Fruit fly (Drosophila melanogaster) whole organism, wandering third instar larva: ENCODE measurements around the gene CG18563.

Source experiments
- Abd-B ChIP-seq: fragments of >200 bp; optimal IDR thresholded peaks from 2 replicates; lab custom pipeline; 2017; ENCODE audit warnings: missing biosample characterization, missing genetic modification characterization
- CG32264 ChIP-seq: fragments of 200-800 bp; sonication (Bioruptor generic); optimal IDR thresholded peaks from 2 replicates; lab custom pipeline; 2016; ENCODE audit warnings: missing biosample characterization, missing genetic modification characterization
- CG9705 ChIP-seq: fragments of 200-800 bp; sonication (Bioruptor generic); optimal IDR thresholded peaks from 2 replicates; lab custom pipeline; 2018; ENCODE audit warnings: missing biosample characterization, mild to moderate bottlenecking, missing genetic modification characterization
- CrebA ChIP-seq: fragments of 200-800 bp; sonication (Bioruptor generic); optimal IDR thresholded peaks from 2 replicates; lab custom pipeline; 2016; ENCODE audit warnings: missing biosample characterization, mild to moderate bottlenecking, missing genetic modification characterization, borderline replicate concordance
- Dfd ChIP-seq: fragments of >200 bp; optimal IDR thresholded peaks from 2 replicates; lab custom pipeline; 2017; ENCODE audit warnings: missing biosample characterization, missing genetic modification characterization
- Dif ChIP-seq: fragments of 200-275, 200-300 bp; sonication (Bioruptor generic); optimal IDR thresholded peaks from 2 replicates; lab custom pipeline; 2018; ENCODE audit warnings: missing biosample characterization, missing genetic modification characterization; ENCODE audit not compliant: partially characterized antibody
- GATAd ChIP-seq: sonication (Bioruptor generic); optimal IDR thresholded peaks from 2 replicates; lab custom pipeline; 2016; ENCODE audit warnings: missing biosample characterization, missing genetic modification characterization
- HLH106 ChIP-seq: fragments of 200-800 bp; optimal IDR thresholded peaks from 3 replicates; lab custom pipeline; 2019; ENCODE audit warnings: missing biosample characterization, mild to moderate bottlenecking, missing genetic modification characterization, moderate library complexity
- Hnf4 ChIP-seq: fragments of 200-800 bp; sonication (Bioruptor generic); optimal IDR thresholded peaks from 2 replicates; lab custom pipeline; 2016; ENCODE audit warnings: missing biosample characterization, mild to moderate bottlenecking, missing genetic modification characterization
- Hr78 ChIP-seq: fragments of >200 bp; optimal IDR thresholded peaks from 2 replicates; lab custom pipeline; 2017; ENCODE audit warnings: missing biosample characterization, missing genetic modification characterization
- Hr83 ChIP-seq: fragments of 200-300 bp; sonication (Bioruptor generic); optimal IDR thresholded peaks from 2 replicates; lab custom pipeline; 2016; ENCODE audit warnings: missing biosample characterization, mild to moderate bottlenecking, missing genetic modification characterization, moderate library complexity; ENCODE audit not compliant: poor library complexity, severe bottlenecking
- Jra ChIP-seq: sonication (Bioruptor generic); optimal IDR thresholded peaks from 2 replicates; lab custom pipeline; 2016; ENCODE audit warnings: missing biosample characterization, missing genetic modification characterization
- Mio ChIP-seq: sonication (Bioruptor generic); optimal IDR thresholded peaks from 2 replicates; lab custom pipeline; 2016; ENCODE audit warnings: missing biosample characterization, missing genetic modification characterization
- Myc ChIP-seq: fragments of >200 bp; optimal IDR thresholded peaks from 2 replicates; lab custom pipeline; 2017
- N ChIP-seq: fragments of >200 bp; optimal IDR thresholded peaks from 2 replicates; lab custom pipeline; 2018; ENCODE audit warnings: missing biosample characterization, missing external identifiers, missing genetic modification characterization
- OdsH ChIP-seq: fragments of 200-800 bp; sonication (Bioruptor generic); optimal IDR thresholded peaks from 2 replicates; lab custom pipeline; 2016; ENCODE audit warnings: missing biosample characterization, mild to moderate bottlenecking, missing genetic modification characterization
- Rel ChIP-seq, 2 experiments: fragments of 200-800 bp; sonication (Bioruptor generic) in 1 of 2; optimal IDR thresholded peaks; 2 replicates in 1 of 2; 3 replicates in 1 of 2; lab custom pipeline; 2016 to 2019; ENCODE audit warnings: mild to moderate bottlenecking in 2 of 2, missing biosample characterization in 2 of 2, missing genetic modification characterization in 2 of 2, moderate library complexity in 1 of 2
- Sp1 ChIP-seq: fragments of 200-800 bp; sonication (Bioruptor generic); optimal IDR thresholded peaks from 3 replicates; lab custom pipeline; 2019; ENCODE audit warnings: missing biosample characterization, mild to moderate bottlenecking, missing genetic modification characterization, moderate library complexity
- Vsx2 ChIP-seq: fragments of 200-300, 225-300 bp; sonication (Bioruptor generic); optimal IDR thresholded peaks from 2 replicates; lab custom pipeline; 2018; ENCODE audit warnings: missing biosample characterization, missing genetic modification characterization; ENCODE audit not compliant: partially characterized antibody
- br ChIP-seq: fragments of 200-800 bp; sonication (Bioruptor generic); optimal IDR thresholded peaks from 2 replicates; lab custom pipeline; 2016; ENCODE audit warnings: missing biosample characterization, missing genetic modification characterization
- brk ChIP-seq: fragments of 200-800 bp; sonication (Bioruptor generic); optimal IDR thresholded peaks from 2 replicates; lab custom pipeline; 2016; ENCODE audit warnings: missing biosample characterization, mild to moderate bottlenecking, missing genetic modification characterization
- dl ChIP-seq, 2 experiments: fragments of 175-275, 200-275 bp in 1 of 2; fragments of 200-275 bp in 1 of 2; sonication (Bioruptor generic); optimal IDR thresholded peaks; lab custom pipeline; 2018; ENCODE audit warnings: mild to moderate bottlenecking in 2 of 2, missing biosample characterization in 2 of 2, missing genetic modification characterization in 2 of 2, moderate library complexity in 2 of 2; ENCODE audit not compliant: partially characterized antibody in 2 of 2, insufficient read depth in 1 of 2
- dmrt93B ChIP-seq: fragments of 200-800 bp; sonication (Bioruptor generic); optimal IDR thresholded peaks from 2 replicates; lab custom pipeline; 2018; ENCODE audit warnings: missing biosample characterization, mild to moderate bottlenecking, missing genetic modification characterization
- dsf ChIP-seq: sonication (Bioruptor generic); optimal IDR thresholded peaks from 2 replicates; lab custom pipeline; 2016; ENCODE audit warnings: missing biosample characterization, missing genetic modification characterization, borderline replicate concordance
- ey ChIP-seq: fragments of 200-800 bp; sonication (Bioruptor generic); optimal IDR thresholded peaks from 2 replicates; lab custom pipeline; 2016; ENCODE audit warnings: missing biosample characterization, missing genetic modification characterization
- foxo ChIP-seq, 2 experiments: fragments of 200-800 bp; sonication (Bioruptor generic); optimal IDR thresholded peaks; 2 replicates in 1 of 2; 3 replicates in 1 of 2; lab custom pipeline; 2016 to 2017; ENCODE audit warnings: missing biosample characterization in 2 of 2, missing genetic modification characterization in 2 of 2
- fru ChIP-seq: fragments of 200-800 bp; sonication (Bioruptor generic); optimal IDR thresholded peaks from 3 replicates; lab custom pipeline; 2016; ENCODE audit warnings: missing biosample characterization, mild to moderate bottlenecking, missing genetic modification characterization
- h ChIP-seq: fragments of 200-800 bp; sonication (Bioruptor generic); optimal IDR thresholded peaks from 3 replicates; lab custom pipeline; 2016; ENCODE audit warnings: missing biosample characterization, mild to moderate bottlenecking, missing genetic modification characterization
- jim ChIP-seq: fragments of 175-275, 200-325 bp; sonication (Bioruptor generic); optimal IDR thresholded peaks from 2 replicates; lab custom pipeline; 2016; ENCODE audit warnings: missing biosample characterization, mild to moderate bottlenecking, missing genetic modification characterization
- lola ChIP-seq: fragments of >200 bp; optimal IDR thresholded peaks from 2 replicates; lab custom pipeline; 2017; ENCODE audit warnings: missing biosample characterization, missing genetic modification characterization
- pan ChIP-seq: fragments of >200 bp; optimal IDR thresholded peaks from 2 replicates; lab custom pipeline; 2017
- psq ChIP-seq: fragments of 200-800 bp; sonication (Bioruptor generic); optimal IDR thresholded peaks from 3 replicates; lab custom pipeline; 2017; ENCODE audit warnings: missing biosample characterization, mild to moderate bottlenecking, missing genetic modification characterization, moderate library complexity
- rgr ChIP-seq: fragments of 200-800 bp; sonication (Bioruptor generic); optimal IDR thresholded peaks from 3 replicates; lab custom pipeline; 2016; ENCODE audit warnings: missing biosample characterization, mild to moderate bottlenecking, missing genetic modification characterization
- sage ChIP-seq: fragments of 200-800 bp; sonication (Bioruptor generic); optimal IDR thresholded peaks from 2 replicates; lab custom pipeline; 2016; ENCODE audit warnings: missing biosample characterization, mild to moderate bottlenecking, missing genetic modification characterization
- sv ChIP-seq: fragments of 200-800 bp; sonication (Bioruptor generic); optimal IDR thresholded peaks from 3 replicates; lab custom pipeline; 2016; ENCODE audit warnings: missing biosample characterization, missing genetic modification characterization
- tai ChIP-seq: sonication (Bioruptor generic); optimal IDR thresholded peaks from 2 replicates; lab custom pipeline; 2016; ENCODE audit warnings: missing biosample characterization, missing genetic modification characterization
- usp ChIP-seq: fragments of >200 bp; optimal IDR thresholded peaks from 2 replicates; lab custom pipeline; 2017; ENCODE audit warnings: missing biosample characterization, missing genetic modification characterization
- woc ChIP-seq: sonication (Bioruptor generic); optimal IDR thresholded peaks from 2 replicates; lab custom pipeline; 2016; ENCODE audit warnings: missing biosample characterization, mild to moderate bottlenecking, missing genetic modification characterization

Gene CG18563

DNA sequence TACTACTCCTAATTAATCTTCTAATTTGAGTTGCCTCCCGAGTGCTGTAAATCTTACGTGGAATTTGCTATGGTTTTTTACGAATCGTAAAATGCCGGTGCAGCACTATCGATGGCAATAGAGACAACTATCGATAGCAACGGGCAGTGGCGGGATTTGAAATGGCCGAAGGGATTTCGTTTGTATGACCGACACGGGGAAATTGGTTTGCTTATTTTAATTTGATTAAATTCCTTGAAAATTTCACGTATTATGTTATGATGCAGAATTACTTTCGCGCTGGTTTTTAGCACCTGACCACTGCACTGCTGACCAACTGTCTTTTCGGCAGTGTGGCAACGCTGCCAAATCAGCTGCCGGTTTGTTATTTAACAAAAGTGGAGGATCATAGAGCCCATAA, 26.3 kb upstream of the CG18563 start, which contains the start of the genes GCS2beta and CG5131:
GCS2beta (minus strand) TSS at position 134 of the 400 bp plus-strand sequence.
CG5131 (plus strand) TSS at position 328 of the 400 bp plus-strand sequence.
- TF ChIP-seq HLH106 (tag; lab: Kevin White, UChicago) (peak; percentile 92), jim (GFP tag; lab: Kevin White, UChicago) (peak; percentile 71), sage (GFP tag; lab: Kevin White, UChicago) (peak; percentile 72), GATAd (GFP tag; lab: Kevin White, UChicago) (peak; percentile 92), CrebA (GFP tag; lab: Kevin White, UChicago) (no peak), rgr (GFP tag; lab: Kevin White, UChicago) (peak; percentile 97), Vsx2 (no peak), ey (GFP tag; lab: Kevin White, UChicago) (peak; percentile 96), Jra (GFP tag; lab: Kevin White, UChicago) (peak; percentile 87), pan (lab: Kevin White, UChicago) (no peak), psq (GFP tag; lab: Kevin White, UChicago) (peak; percentile 84), brk (GFP tag; lab: Kevin White, UChicago) (no peak), Myc (lab: Kevin White, UChicago) (no peak), Hr78 (no peak), Abd-B (no peak), woc (GFP tag; lab: Kevin White, UChicago) (peak; percentile 74), tai (GFP tag; lab: Kevin White, UChicago) (peak; percentile 97), Mio (GFP tag; lab: Kevin White, UChicago) (peak; percentile 79), Dfd (GFP tag; lab: Kevin White, UChicago) (no peak), CG32264 (GFP tag; lab: Kevin White, UChicago) (peak; percentile 82), lola (GFP tag; lab: Kevin White, UChicago) (no peak), N (GFP tag; lab: Kevin White, UChicago) (no peak), Dif (GFP tag; lab: Kevin White, UChicago) (no peak), fru (GFP tag; lab: Kevin White, UChicago) (peak; percentile 93), foxo (GFP tag; optimal IDR thresholded peaks at IDR 0.05; lab: Kevin White, UChicago) (peak; percentile 70 to 98), OdsH (peak; percentile 92), Sp1 (GFP tag; lab: Kevin White, UChicago) (peak; percentile 77), dmrt93B (GFP tag; lab: Kevin White, UChicago) (peak; percentile 81), Hr83 (GFP tag; lab: Kevin White, UChicago) (peak; percentile 89), sv (GFP tag; lab: Kevin White, UChicago) (peak; percentile 92), dsf (GFP tag; lab: Kevin White, UChicago) (peak; percentile 87), Hnf4 (GFP tag; lab: Kevin White, UChicago) (peak; percentile 96), dl (GFP tag; optimal IDR thresholded peaks at IDR 0.05; lab: Kevin White, UChicago; ENCODE audit: insufficient read depth in 1 of 2, partially characterized antibody in 2 of 2) (no peak), usp (no peak), CG9705 (GFP tag; lab: Kevin White, UChicago) (peak; percentile 74), br (GFP tag; lab: Kevin White, UChicago) (peak; percentile 94), h (GFP tag; lab: Kevin White, UChicago) (peak; percentile 95), Rel (GFP tag; optimal IDR thresholded peaks at IDR 0.05; lab: Kevin White, UChicago) (no peak), Rel (tag; optimal IDR thresholded peaks at IDR 0.05; lab: Kevin White, UChicago) (peak; percentile 43)

DNA sequence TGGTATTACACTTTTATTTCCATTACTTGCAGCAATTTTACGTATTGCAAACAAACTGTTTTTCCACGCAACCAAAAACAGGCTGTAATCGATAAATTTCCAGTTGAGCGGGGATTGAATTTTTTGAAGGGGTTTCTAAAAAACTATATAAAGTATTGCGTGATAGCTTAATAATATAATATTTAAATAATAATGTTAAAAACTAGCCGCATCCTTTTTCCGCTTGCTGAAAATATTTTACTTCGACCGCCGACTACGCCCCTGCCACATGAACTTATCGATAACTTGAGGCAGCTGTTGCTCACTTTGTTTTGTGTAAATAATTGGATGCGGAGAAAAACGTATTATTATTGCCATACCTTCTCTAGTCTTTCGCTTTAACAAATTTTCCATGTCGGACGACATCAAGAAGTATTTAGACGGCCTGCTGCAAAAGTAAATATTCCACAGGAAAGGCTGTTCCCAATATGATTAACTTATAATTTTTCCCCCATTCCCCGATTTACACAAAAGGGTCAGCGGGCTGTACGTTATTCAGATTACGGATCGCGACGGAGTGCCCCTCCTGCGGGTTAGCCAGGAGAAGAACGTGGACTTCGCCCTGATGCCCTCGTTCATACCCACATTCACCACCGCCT, 23.2 kb upstream of the CG18563 start, which contains the start of the genes fws and Lamtor3:
fws (minus strand) TSS at position 87 of the 638 bp plus-strand sequence.
Lamtor3 (plus strand) TSS at position 289 of the 638 bp plus-strand sequence.
- TF ChIP-seq br (GFP tag; lab: Kevin White, UChicago) (peak; percentile 97), h (GFP tag; lab: Kevin White, UChicago) (peak; percentile 97), Dfd (GFP tag; lab: Kevin White, UChicago) (peak; percentile 85), HLH106 (tag; lab: Kevin White, UChicago) (peak; percentile 99), sv (GFP tag; lab: Kevin White, UChicago) (peak; percentile 93), Sp1 (GFP tag; lab: Kevin White, UChicago) (peak; percentile 97), Hr83 (GFP tag; lab: Kevin White, UChicago) (peak; percentile 97), OdsH (peak; percentile 98), dl (GFP tag; optimal IDR thresholded peaks at IDR 0.05; lab: Kevin White, UChicago; ENCODE audit: insufficient read depth in 1 of 2, partially characterized antibody in 2 of 2) (no peak), usp (no peak), CG9705 (GFP tag; lab: Kevin White, UChicago) (peak; percentile 77), Dif (GFP tag; lab: Kevin White, UChicago) (no peak), sage (GFP tag; lab: Kevin White, UChicago) (peak; percentile 94), tai (GFP tag; lab: Kevin White, UChicago) (no peak), Mio (GFP tag; lab: Kevin White, UChicago) (peak; percentile 83), dsf (GFP tag; lab: Kevin White, UChicago) (peak; percentile 94), ey (GFP tag; lab: Kevin White, UChicago) (peak; percentile 93), CrebA (GFP tag; lab: Kevin White, UChicago) (no peak), psq (GFP tag; lab: Kevin White, UChicago) (peak; percentile 98), lola (GFP tag; lab: Kevin White, UChicago) (no peak), Hnf4 (GFP tag; lab: Kevin White, UChicago) (peak; percentile 96), jim (GFP tag; lab: Kevin White, UChicago) (peak; percentile 73), Myc (lab: Kevin White, UChicago) (no peak), Rel (GFP tag; optimal IDR thresholded peaks at IDR 0.05; lab: Kevin White, UChicago) (peak; percentile 80), Rel (tag; optimal IDR thresholded peaks at IDR 0.05; lab: Kevin White, UChicago) (peak; percentile 71), Hr78 (no peak), Jra (GFP tag; lab: Kevin White, UChicago) (peak; percentile 95), dmrt93B (GFP tag; lab: Kevin White, UChicago) (peak; percentile 98), rgr (GFP tag; lab: Kevin White, UChicago) (peak; percentile 99), foxo (GFP tag; optimal IDR thresholded peaks at IDR 0.05; lab: Kevin White, UChicago) (peak; percentile 66 to 98), brk (GFP tag; lab: Kevin White, UChicago) (no peak), Vsx2 (no peak), pan (lab: Kevin White, UChicago) (no peak), CG32264 (GFP tag; lab: Kevin White, UChicago) (peak; percentile 91), N (GFP tag; lab: Kevin White, UChicago) (no peak), fru (GFP tag; lab: Kevin White, UChicago) (peak; percentile 95), woc (GFP tag; lab: Kevin White, UChicago) (peak; percentile 83), GATAd (GFP tag; lab: Kevin White, UChicago) (peak; percentile 93)
